Worm (Caenorhabditis elegans) whole organism, late embryonic: ENCODE data around the gene cutl-18.

Experiments
- C08G9.2 ChIP-seq: sonication (generic microtip); optimal IDR thresholded peaks from 2 replicates; lab custom pipeline; 2016; ENCODE audit warnings: mild to moderate bottlenecking, missing genetic modification characterization, moderate library complexity, missing compliant biosample characterization
- C38D4.7 ChIP-seq: fragments of 200-800 bp; sonication (Bioruptor generic); optimal IDR thresholded peaks from 2 replicates; lab custom pipeline; 2018; ENCODE audit warnings: mild to moderate bottlenecking, missing genetic modification characterization, moderate library complexity, missing compliant biosample characterization
- T23F11.4 ChIP-seq: fragments of 200-800 bp; sonication (Bioruptor generic); optimal IDR thresholded peaks from 2 replicates; lab custom pipeline; 2018; ENCODE audit warnings: mild to moderate bottlenecking, missing genetic modification characterization, missing compliant biosample characterization
- ceh-18 ChIP-seq: sonication (generic microtip); optimal IDR thresholded peaks from 2 replicates; lab custom pipeline; 2016; ENCODE audit warnings: missing genetic modification characterization, missing compliant biosample characterization
- ceh-19 ChIP-seq: fragments of 200-800 bp; sonication (Bioruptor generic); optimal IDR thresholded peaks from 2 replicates; lab custom pipeline; 2018; ENCODE audit warnings: mild to moderate bottlenecking, missing genetic modification characterization, missing compliant biosample characterization
- ceh-2 ChIP-seq: sonication (generic microtip); optimal IDR thresholded peaks from 2 replicates; lab custom pipeline; 2016; ENCODE audit warnings: missing genotype, missing genetic modification characterization, missing compliant biosample characterization
- ceh-30 ChIP-seq: fragments of 150-350 bp; optimal IDR thresholded peaks from 2 replicates; lab custom pipeline; 2014; ENCODE audit warnings: missing biosample characterization, missing genetic modification characterization
- ceh-34 ChIP-seq: sonication (generic microtip); optimal IDR thresholded peaks from 2 replicates; lab custom pipeline; 2016; ENCODE audit warnings: mild to moderate bottlenecking, missing genetic modification characterization, missing compliant biosample characterization
- ceh-45 ChIP-seq: fragments of 200-800 bp; sonication (Bioruptor generic); IDR thresholded peaks from 2 replicates; pipeline ENCODE4 v1.3.6; 2022; ENCODE audit warnings: missing genetic modification reagents, missing genetic modification characterization, missing compliant biosample characterization
- ceh-9 ChIP-seq: sonication (generic microtip); optimal IDR thresholded peaks from 2 replicates; lab custom pipeline; 2016; ENCODE audit warnings: mild to moderate bottlenecking, missing genetic modification characterization, inconsistent platforms, missing compliant biosample characterization
- che-1 ChIP-seq: sonication (generic microtip); optimal IDR thresholded peaks from 2 replicates; lab custom pipeline; 2016; ENCODE audit warnings: mild to moderate bottlenecking, missing genetic modification characterization, missing compliant biosample characterization
- dmd-4 ChIP-seq: sonication (generic microtip); optimal IDR thresholded peaks from 2 replicates; lab custom pipeline; 2016; ENCODE audit warnings: borderline replicate concordance, missing genetic modification characterization, missing compliant biosample characterization
- elt-2 ChIP-seq: sonication (generic microtip); optimal IDR thresholded peaks from 2 replicates; lab custom pipeline; 2016; ENCODE audit warnings: missing genetic modification reagents, missing genetic modification characterization, missing compliant biosample characterization
- ets-4 ChIP-seq: sonication (generic microtip); optimal IDR thresholded peaks from 2 replicates; lab custom pipeline; 2016; ENCODE audit warnings: missing genetic modification characterization, missing compliant biosample characterization
- eyg-1 ChIP-seq: sonication (generic microtip); optimal IDR thresholded peaks from 2 replicates; lab custom pipeline; 2016; ENCODE audit warnings: missing genotype, missing genetic modification characterization, missing compliant biosample characterization
- fkh-10 ChIP-seq: fragments of 150-350 bp; optimal IDR thresholded peaks from 2 replicates; lab custom pipeline; 2014; ENCODE audit warnings: missing biosample characterization, missing genetic modification reagents, missing genetic modification characterization
- fkh-6 ChIP-seq: sonication (generic microtip); optimal IDR thresholded peaks from 2 replicates; lab custom pipeline; 2016; ENCODE audit warnings: missing genetic modification characterization, missing compliant biosample characterization
- hlh-13 ChIP-seq: fragments of 200-800 bp; sonication (Bioruptor generic); optimal IDR thresholded peaks from 2 replicates; lab custom pipeline; 2018; ENCODE audit warnings: mild to moderate bottlenecking, missing genetic modification characterization, missing compliant biosample characterization
- hlh-30 ChIP-seq: sonication (generic microtip); optimal IDR thresholded peaks from 2 replicates; lab custom pipeline; 2017; ENCODE audit warnings: antibody characterized with exemption, missing genetic modification characterization, missing compliant biosample characterization; ENCODE audit not compliant: insufficient read depth
- lin-11 ChIP-seq: fragments of 200-800 bp; sonication (Bioruptor generic); optimal IDR thresholded peaks from 2 replicates; lab custom pipeline; 2018; ENCODE audit warnings: mild to moderate bottlenecking, missing genetic modification characterization, missing compliant biosample characterization
- madf-2 ChIP-seq: sonication (generic microtip); optimal IDR thresholded peaks from 2 replicates; lab custom pipeline; 2017; ENCODE audit warnings: missing genetic modification characterization, missing compliant biosample characterization
- mec-3 ChIP-seq: sonication (generic microtip); optimal IDR thresholded peaks from 2 replicates; lab custom pipeline; 2016; ENCODE audit warnings: borderline replicate concordance, missing genetic modification characterization, missing compliant biosample characterization
- nfya-1 ChIP-seq: sonication (generic microtip); optimal IDR thresholded peaks from 2 replicates; lab custom pipeline; 2017; ENCODE audit warnings: missing genetic modification characterization, mild to moderate bottlenecking, missing compliant biosample characterization, antibody characterized with exemption, moderate library complexity
- nhr-11 ChIP-seq: fragments of 150-350 bp; optimal IDR thresholded peaks from 2 replicates; lab custom pipeline; 2014; ENCODE audit warnings: missing biosample characterization, missing genetic modification characterization
- npax-4 ChIP-seq: sonication (generic microtip); optimal IDR thresholded peaks from 2 replicates; lab custom pipeline; 2016; ENCODE audit warnings: missing genetic modification characterization, missing compliant biosample characterization
- pag-3 ChIP-seq: sonication (generic microtip); optimal IDR thresholded peaks from 2 replicates; lab custom pipeline; 2016; ENCODE audit warnings: missing compliant biosample characterization, missing genetic modification characterization, borderline replicate concordance
- pax-1 ChIP-seq: fragments of 150-350 bp; optimal IDR thresholded peaks from 2 replicates; lab custom pipeline; 2014; ENCODE audit warnings: missing biosample characterization, missing genetic modification characterization
- pha-4 ChIP-seq: fragments of 150-350 bp; optimal IDR thresholded peaks from 2 replicates; lab custom pipeline; 2018; ENCODE audit warnings: missing biosample characterization, missing genetic modification reagents, missing genetic modification characterization
- pqm-1 ChIP-seq: sonication (generic microtip); optimal IDR thresholded peaks from 2 replicates; lab custom pipeline; 2016; ENCODE audit warnings: missing genetic modification characterization, missing compliant biosample characterization
- rnt-1 ChIP-seq: sonication (generic microtip); optimal IDR thresholded peaks from 2 replicates; lab custom pipeline; 2016; ENCODE audit warnings: missing genetic modification characterization, missing compliant biosample characterization
- sox-2 ChIP-seq: fragments of 200-800 bp; sonication (Bioruptor generic); IDR thresholded peaks from 2 replicates; pipeline ENCODE4 v1.3.6; 2022; ENCODE audit warnings: missing genetic modification reagents, missing genetic modification characterization, missing compliant biosample characterization
- unc-3 ChIP-seq, 2 experiments: fragments of 200-800 bp in 1 of 2; sonication (Bioruptor generic) in 1 of 2; sonication (generic microtip) in 1 of 2; conservative IDR thresholded peaks in 1 of 2; optimal IDR thresholded peaks in 1 of 2; 2 replicates each; pipeline versions ENCODE4 v1.3.6 to Lab custom; 2016 to 2022; ENCODE audit warnings: missing compliant biosample characterization in 2 of 2, missing genetic modification characterization in 2 of 2, missing genetic modification reagents in 1 of 2
- unc-42 ChIP-seq: sonication (generic microtip); optimal IDR thresholded peaks from 2 replicates; lab custom pipeline; 2016; ENCODE audit warnings: missing genotype, missing genetic modification characterization, missing compliant biosample characterization
- unc-55 ChIP-seq: sonication (generic microtip); optimal IDR thresholded peaks from 2 replicates; lab custom pipeline; 2017; ENCODE audit warnings: missing biosample characterization, missing genetic modification reagents, missing genetic modification characterization
- ztf-16 ChIP-seq: sonication (generic microtip); optimal IDR thresholded peaks from 2 replicates; lab custom pipeline; 2017; ENCODE audit warnings: missing genetic modification characterization, missing compliant biosample characterization

cutl-18 gene

ce11 chrV:11316801-11317200 is at the start of gene cutl-18:
cutl-18 (minus strand) TSS chrV:11316901.
- TF ChIP-seq ztf-16 (tag; lab: Kevin White, UChicago) (no peak), ceh-45 (GFP tag; lab: Robert Waterston, UW) (no peak), hlh-30 (tag; lab: Kevin White, UChicago) (no peak), pqm-1 (tag; lab: Kevin White, UChicago) (no peak), che-1 (tag; lab: Kevin White, UChicago) (no peak), hlh-13 (GFP tag; lab: Kevin White, UChicago) (no peak), ets-4 (no peak), ceh-9 (tag; lab: Kevin White, UChicago) (no peak), C38D4.7 (no peak), unc-3 (GFP tag; conservative IDR thresholded peaks at IDR 0.05; lab: Robert Waterston, UW) (no peak), unc-3 (tag; optimal IDR thresholded peaks at IDR 0.05; lab: Kevin White, UChicago) (no peak)

- no peak for TF ChIP-seq unc-42
These were observed 49.4 kb upstream of the cutl-18 start, which contains the start of gene dop-5 for ce11 chrV:11366129-11366528. dop-5 (minus strand) TSS chrV:11366229.

- TF ChIP-seq fkh-10 (no peak), pag-3 (no peak), nhr-11 (tag; lab: Kevin White, UChicago) (no peak), ceh-34 (tag; lab: Kevin White, UChicago) (no peak), T23F11.4 (GFP tag; lab: Kevin White, UChicago) (no peak), eyg-1 (tag; lab: Kevin White, UChicago) (no peak), nfya-1 (tag; lab: Kevin White, UChicago) (no peak), C08G9.2 (tag; lab: Kevin White, UChicago) (no peak), elt-2 (tag; lab: Kevin White, UChicago) (no peak), ceh-19 (GFP tag; lab: Kevin White, UChicago) (no peak), rnt-1 (no peak)
- TF ChIP-seq, all 69 proteins: peak for 0
These were observed 46.9 kb upstream of the cutl-18 start for ce11 chrV:11363575-11363974.

ce11 chrV:11354264-11354663 is 37.6 kb upstream of the cutl-18 start:
- peak; percentile 61 for TF ChIP-seq unc-42
- TF ChIP-seq dmd-4 (tag; lab: Kevin White, UChicago) = no peak

- TF ChIP-seq pag-3 = no peak
- no peak for TF ChIP-seq fkh-6 (tag; lab: Kevin White, UChicago)
- TF ChIP-seq rnt-1 = no peak
- no peak for TF ChIP-seq npax-4 (tag; lab: Kevin White, UChicago)
- no peak for TF ChIP-seq ceh-18 (tag; lab: Kevin White, UChicago)
- TF ChIP-seq fkh-10 = no peak
- TF ChIP-seq unc-55 (GFP tag; lab: Kevin White, UChicago) = no peak
- TF ChIP-seq hlh-30 (tag; lab: Kevin White, UChicago) = no peak
- TF ChIP-seq sox-2 = no peak
- TF ChIP-seq ceh-30 = no peak
- TF ChIP-seq ceh-2 (tag; lab: Kevin White, UChicago) = no peak
- no peak for TF ChIP-seq pha-4
- no peak for TF ChIP-seq che-1 (tag; lab: Kevin White, UChicago)
- TF ChIP-seq C08G9.2 (tag; lab: Kevin White, UChicago) = no peak
These were observed 36.2 kb upstream of the cutl-18 start, which contains the start of gene npr-25 for ce11 chrV:11352893-11353292. npr-25 (minus strand) TSS chrV:11352993.

- no peak for TF ChIP-seq lin-11
- TF ChIP-seq mec-3 (tag; lab: Kevin White, UChicago) = no peak
- TF ChIP-seq dmd-4 (tag; lab: Kevin White, UChicago) = no peak
- no peak for TF ChIP-seq ceh-34 (tag; lab: Kevin White, UChicago)
- no peak for TF ChIP-seq pax-1 (tag; lab: Kevin White, UChicago)
- no peak for TF ChIP-seq madf-2 (tag; lab: Kevin White, UChicago)
- TF ChIP-seq nhr-11 (tag; lab: Kevin White, UChicago) = no peak
- peak; percentile 36 for TF ChIP-seq unc-42
These were observed 34.6 kb upstream of the cutl-18 start for ce11 chrV:11351263-11351662.
